Worm (Caenorhabditis elegans): ENCODE results near the gene col-121.

Gene col-121

ce11 chrIV:9444417-9445026, 48.5 kb upstream of the col-121 start (continued):
- TF ChIP-seq madf-5 (GFP tag; IDR thresholded peaks at IDR 0.05) = no peak
- peak; percentile 74 for TF ChIP-seq zip-2 (tag; optimal IDR thresholded peaks at IDR 0.05)
- TF ChIP-seq unc-62 (GFP tag; optimal IDR thresholded peaks at IDR 0.05 in 1 of 2) = peak; percentile 42 to 98
- no peak for TF ChIP-seq unc-62 (tag; optimal IDR thresholded peaks at IDR 0.05)
- TF ChIP-seq spr-3 (GFP tag; optimal IDR thresholded peaks at IDR 0.05) = peak; percentile 55
- TF ChIP-seq attf-4 (tag; optimal IDR thresholded peaks at IDR 0.05) = no peak
- TF ChIP-seq aly-2 (tag; optimal IDR thresholded peaks at IDR 0.05) = no peak
- 0 out of 2 replicates have a peak, but pooled peaks have one; percentile 47 for TF ChIP-seq ceh-44 (GFP tag; IDR thresholded peaks at IDR 0.05)
- peak; percentile 81 for TF ChIP-seq F10B5.3 (tag; optimal IDR thresholded peaks at IDR 0.05)
- peak; percentile 88 for TF ChIP-seq fkh-10 (GFP tag; optimal IDR thresholded peaks at IDR 0.05)
- TF ChIP-seq skn-1 (tag; optimal IDR thresholded peaks at IDR 0.05) = no peak
- no peak for TF ChIP-seq nhr-111 (GFP tag; optimal IDR thresholded peaks at IDR 0.05)
- peak; percentile 87 for TF ChIP-seq nhr-10 (tag; optimal IDR thresholded peaks at IDR 0.05)
- peak; percentile 90 for TF ChIP-seq dmd-6 (GFP tag; IDR thresholded peaks at IDR 0.05)
- TF ChIP-seq nhr-48 (tag; optimal IDR thresholded peaks at IDR 0.05) = peak; percentile 85
- TF ChIP-seq egl-27 (tag; optimal IDR thresholded peaks at IDR 0.05) = no peak
- no peak for TF ChIP-seq daf-12 (tag; optimal IDR thresholded peaks at IDR 0.05)
- TF ChIP-seq nhr-28 (tag; optimal IDR thresholded peaks at IDR 0.05) = peak; percentile 88
- peak; percentile 95 for TF ChIP-seq rbr-2 (tag; optimal IDR thresholded peaks at IDR 0.05)
- TF ChIP-seq arid-1 (GFP tag; conservative IDR thresholded peaks at IDR 0.05) = peak; percentile 74
- TF ChIP-seq snpc-4 (tag; optimal IDR thresholded peaks at IDR 0.05) = peak; percentile 97
- TF ChIP-seq R02D3.7 (tag; optimal IDR thresholded peaks at IDR 0.05) = no peak
- TF ChIP-seq zfp-2 (tag; optimal IDR thresholded peaks at IDR 0.05) = peak; percentile 56
- no peak for TF ChIP-seq lir-3 (tag; optimal IDR thresholded peaks at IDR 0.05)
- TF ChIP-seq hlh-30 (tag; optimal IDR thresholded peaks at IDR 0.05; ENCODE audit: insufficient read depth) = peak; percentile 90
- TF ChIP-seq saeg-2 (GFP tag; IDR thresholded peaks at IDR 0.05) = no peak
- TF ChIP-seq ctbp-1 (GFP tag; IDR thresholded peaks at IDR 0.05) = peak; percentile 89
- TF ChIP-seq nhr-25 (tag; optimal IDR thresholded peaks at IDR 0.05; ENCODE audit: borderline replicate concordance, insufficient read depth) = peak; percentile 95
- TF ChIP-seq jun-1 (tag; optimal IDR thresholded peaks at IDR 0.05) = peak; percentile 85
- peak; percentile 86 for TF ChIP-seq F49E8.2 (tag; optimal IDR thresholded peaks at IDR 0.05; ENCODE audit: borderline replicate concordance)
- 0 out of 2 replicates have a peak, but pooled peaks have one; percentile 33 for TF ChIP-seq ZK337.2 (GFP tag; IDR thresholded peaks at IDR 0.05)
- peak; percentile 68 for TF ChIP-seq pha-4 (GFP tag; IDR thresholded peaks at IDR 0.05)
- peak; percentile 74 for TF ChIP-seq pha-4 (tag; optimal IDR thresholded peaks at IDR 0.05)
- TF ChIP-seq mxl-2 (GFP tag; conservative IDR thresholded peaks at IDR 0.05) = no peak
- peak; percentile 97 for TF ChIP-seq mep-1 (tag; optimal IDR thresholded peaks at IDR 0.05)
- TF ChIP-seq unc-130 (GFP tag; optimal IDR thresholded peaks at IDR 0.05) = peak; percentile 78
- TF ChIP-seq F26F4.8 (GFP tag; conservative IDR thresholded peaks at IDR 0.05) = no peak
- peak; percentile 60; the same call in 1 of the 2 replicates for TF ChIP-seq lim-7 (GFP tag; IDR thresholded peaks at IDR 0.05)
- TF ChIP-seq ceh-82 (tag; optimal IDR thresholded peaks at IDR 0.05) = no peak
- TF ChIP-seq nhr-102 (tag; optimal IDR thresholded peaks at IDR 0.05) = peak; percentile 87
- peak; percentile 35 to 87 for TF ChIP-seq daf-16 (GFP tag; optimal IDR thresholded peaks at IDR 0.05)
- TF ChIP-seq daf-16 (tag; optimal IDR thresholded peaks at IDR 0.05) = peak; percentile 98
- TF ChIP-seq lin-29 (GFP tag; IDR thresholded peaks at IDR 0.05) = no peak
- TF ChIP-seq ZK546.5 (tag; optimal IDR thresholded peaks at IDR 0.05) = peak in 1 of 2 experiments; percentile 1
- no peak for TF ChIP-seq zip-11 (GFP tag; IDR thresholded peaks at IDR 0.05)
- TF ChIP-seq ceh-32 (tag; optimal IDR thresholded peaks at IDR 0.05; ENCODE audit: poor library complexity) = peak; percentile 53
- peak; percentile 88 for TF ChIP-seq mes-2 (tag; optimal IDR thresholded peaks at IDR 0.05; ENCODE audit: poor library complexity, severe bottlenecking)
- peak; percentile 9 for TF ChIP-seq Y5F2A.4 (GFP tag; optimal IDR thresholded peaks at IDR 0.05)
- peak; percentile 99 for TF ChIP-seq ama-1 (optimal IDR thresholded peaks at IDR 0.05)
- TF ChIP-seq hmg-1.1 (GFP tag; IDR thresholded peaks at IDR 0.05) = peak; percentile 94
- TF ChIP-seq ceh-28 (tag; optimal IDR thresholded peaks at IDR 0.05) = no peak
